Worm (Caenorhabditis elegans): ENCODE data around the gene msp-77.
A peak's percentile ranks its signal among the peaks of the same experiment; 100 is the strongest.

- TF ChIP-seq nhr-20 (tag; optimal IDR thresholded peaks at IDR 0.05): peak; percentile 23
- no peak for TF ChIP-seq tlp-1 (tag; optimal IDR thresholded peaks at IDR 0.05)
- no peak for TF ChIP-seq fos-1 (tag; optimal IDR thresholded peaks at IDR 0.05)
- TF ChIP-seq lin-13 (GFP tag; optimal IDR thresholded peaks at IDR 0.05): no peak
- no peak for TF ChIP-seq egl-13 (tag; optimal IDR thresholded peaks at IDR 0.05)
- no peak for TF ChIP-seq nhr-90 (tag; optimal IDR thresholded peaks at IDR 0.05; ENCODE audit: poor library complexity)
- no peak for TF ChIP-seq nhr-76 (tag; optimal IDR thresholded peaks at IDR 0.05)
- TF ChIP-seq lin-15B (tag; optimal IDR thresholded peaks at IDR 0.05): no peak
- TF ChIP-seq tbx-2 (tag; optimal IDR thresholded peaks at IDR 0.05): no peak
Observed at ce11 chrIV:9928180-9928896, 33.9 kb downstream of the msp-77 start, which contains the start of gene dur-1.

Measured in whole organism, L1 larva.